Fruit fly (Drosophila melanogaster) whole organism, pupa: ENCODE measurements around the gene wds.

ENCODE experiments used
- CG10348 ChIP-seq: fragments of 200-800 bp; sonication (Bioruptor generic); IDR thresholded peaks from 2 replicates; pipeline ENCODE4 v1.3.6; 2022; ENCODE audit warnings: missing biosample characterization, missing genetic modification characterization
- CG12605 ChIP-seq: fragments of 200-800 bp; sonication (Bioruptor generic); IDR thresholded peaks from 2 replicates; pipeline ENCODE4 v1.3.6; 2022; ENCODE audit warnings: missing biosample characterization, missing genetic modification characterization
- CG13204 ChIP-seq: fragments of 200-800 bp; sonication (Bioruptor generic); optimal IDR thresholded peaks from 2 replicates; lab custom pipeline; 2018; ENCODE audit warnings: missing biosample characterization, mild to moderate bottlenecking, missing genetic modification characterization, moderate library complexity
- CG14655 ChIP-seq: fragments of 200-800 bp; sonication (Bioruptor generic); optimal IDR thresholded peaks from 3 replicates; lab custom pipeline; 2017; ENCODE audit warnings: mild to moderate bottlenecking, missing biosample characterization, missing genetic modification reagents, missing genetic modification characterization
- CG15710 ChIP-seq: fragments of 200-800 bp; sonication (Bioruptor generic); optimal IDR thresholded peaks from 2 replicates; lab custom pipeline; 2018; ENCODE audit warnings: missing biosample characterization, mild to moderate bottlenecking, missing genetic modification characterization, moderate library complexity
- CG17806 ChIP-seq: fragments of 200-800 bp; sonication (Bioruptor generic); optimal IDR thresholded peaks from 2 replicates; lab custom pipeline; 2018; ENCODE audit warnings: missing biosample characterization, mild to moderate bottlenecking, missing genetic modification characterization, moderate library complexity
- CG32121 ChIP-seq: fragments of 200-800 bp; sonication (Bioruptor generic); IDR thresholded peaks from 2 replicates; pipeline ENCODE4 v1.3.6; 2022; ENCODE audit warnings: missing biosample characterization, missing genetic modification characterization
- CG34367 ChIP-seq: fragments of 200-800 bp; sonication (Bioruptor generic); optimal IDR thresholded peaks from 2 replicates; lab custom pipeline; 2018; ENCODE audit warnings: missing biosample characterization, mild to moderate bottlenecking, missing genetic modification characterization
- CG4496 ChIP-seq: fragments of 200-800 bp; sonication (Bioruptor generic); IDR thresholded peaks from 3 replicates; pipeline ENCODE4 v1.3.6; 2022; ENCODE audit warnings: missing biosample characterization, missing genetic modification characterization
- CG8159 ChIP-seq: fragments of 200-800 bp; sonication (Bioruptor generic); optimal IDR thresholded peaks from 3 replicates; lab custom pipeline; 2018; ENCODE audit warnings: missing biosample characterization, mild to moderate bottlenecking, missing genetic modification characterization, moderate library complexity
- CG8301 ChIP-seq: fragments of 200-800 bp; sonication (Bioruptor generic); optimal IDR thresholded peaks from 2 replicates; lab custom pipeline; 2018; ENCODE audit warnings: missing biosample characterization, mild to moderate bottlenecking, missing genetic modification characterization
- CG9948 ChIP-seq: fragments of 200-800 bp; sonication (Bioruptor generic); optimal IDR thresholded peaks from 2 replicates; lab custom pipeline; 2018; ENCODE audit warnings: missing biosample characterization, mild to moderate bottlenecking, missing genetic modification characterization, moderate library complexity
- D1 ChIP-seq: fragments of 200-800 bp; sonication (Bioruptor generic); optimal IDR thresholded peaks from 2 replicates; lab custom pipeline; 2018; ENCODE audit warnings: missing biosample characterization, mild to moderate bottlenecking, missing genetic modification characterization, moderate library complexity
- EcR ChIP-seq: fragments of 200-800 bp; sonication (Bioruptor generic); optimal IDR thresholded peaks from 3 replicates; lab custom pipeline; 2019; ENCODE audit warnings: missing biosample characterization, missing genetic modification characterization, mild to moderate bottlenecking, moderate library complexity, missing genetic modification reagents
- Ets98B ChIP-seq: fragments of 200-800 bp; sonication (Bioruptor generic); IDR thresholded peaks from 2 replicates; pipeline ENCODE4 v1.3.6; 2022; ENCODE audit warnings: missing biosample characterization, missing genetic modification characterization
- Pif1A ChIP-seq: fragments of 200-800 bp; sonication (Bioruptor generic); optimal IDR thresholded peaks from 3 replicates; lab custom pipeline; 2016; ENCODE audit warnings: missing biosample characterization, missing genetic modification characterization
- Pif1B ChIP-seq: fragments of 200-800 bp; sonication (Bioruptor generic); optimal IDR thresholded peaks from 3 replicates; lab custom pipeline; 2016; ENCODE audit warnings: missing biosample characterization, missing genetic modification characterization
- Snoo ChIP-seq: fragments of 200-800 bp; sonication (Bioruptor generic); optimal IDR thresholded peaks from 3 replicates; lab custom pipeline; 2017; ENCODE audit warnings: missing biosample characterization, mild to moderate bottlenecking, missing genetic modification characterization, inconsistent platforms
- fd96Ca ChIP-seq: fragments of 200-800 bp; sonication (Bioruptor generic); IDR thresholded peaks from 3 replicates; pipeline ENCODE4 v1.3.6; 2022; ENCODE audit warnings: missing biosample characterization, missing genetic modification characterization
- rn ChIP-seq: fragments of 200-800 bp; sonication (Bioruptor generic); IDR thresholded peaks from 2 replicates; pipeline ENCODE4 v1.3.6; 2022; ENCODE audit warnings: missing biosample characterization, missing genetic modification characterization

wds gene

DNA sequence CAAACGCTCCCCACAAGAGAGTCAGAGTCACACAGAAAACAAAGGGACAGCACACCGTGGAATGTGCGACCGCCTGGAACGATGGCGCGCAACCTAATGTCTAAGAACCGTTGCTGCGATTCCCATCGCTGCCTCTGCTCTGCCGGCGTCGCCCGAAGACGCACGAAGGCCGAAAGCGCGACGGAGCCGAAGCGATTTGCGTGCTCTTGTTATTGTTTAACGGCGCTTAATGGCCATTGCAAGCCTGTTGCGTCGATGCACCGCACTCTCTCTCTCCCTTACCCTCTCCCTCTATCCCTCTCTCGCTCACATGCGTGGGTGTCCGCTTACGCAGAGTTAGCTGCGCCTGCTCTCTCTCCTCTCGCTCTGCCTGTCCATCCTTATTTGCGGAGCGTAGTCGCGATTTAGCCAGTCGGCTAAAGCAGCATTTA is 40.4 kb upstream of the wds start, which contains the start of gene trol:
Gene trol (minus strand): TSS at position 100 of the 431 bp plus-strand sequence.
- TF ChIP-seq Pif1A (GFP tag; lab: Kevin White, UChicago), result peak; percentile 2
- no peak for TF ChIP-seq CG17806 (tag; lab: Kevin White, UChicago)
- TF ChIP-seq CG15710, result peak; percentile 27
- TF ChIP-seq EcR (GFP tag; lab: Kevin White, UChicago), result peak; percentile 37
- TF ChIP-seq Ets98B, result peak; percentile 43; the same call in 1 of the 2 replicates
- peak; percentile 37; the same call in 1 of the 2 replicates for TF ChIP-seq CG32121
- peak; percentile 84 for TF ChIP-seq CG13204 (GFP tag; lab: Kevin White, UChicago)
- TF ChIP-seq Pif1B (GFP tag; lab: Kevin White, UChicago), result peak; percentile 35
- TF ChIP-seq CG14655 (GFP tag; lab: Kevin White, UChicago), result peak; percentile 31
- peak; percentile 51; the same call in 1 of the 3 replicates for TF ChIP-seq fd96Ca (GFP tag; lab: Robert Waterston, UW)
- TF ChIP-seq CG34367 (tag; lab: Kevin White, UChicago), result no peak
- no peak for TF ChIP-seq CG8159 (tag; lab: Kevin White, UChicago)
- TF ChIP-seq CG4496 (GFP tag; lab: Robert Waterston, UW), result peak; percentile 67

- TF ChIP-seq CG12605 (GFP tag; lab: Robert Waterston, UW) (no peak), CG9948 (tag; lab: Kevin White, UChicago) (no peak), EcR (GFP tag; lab: Kevin White, UChicago) (no peak), CG10348 (no peak), CG8159 (tag; lab: Kevin White, UChicago) (no peak), CG15710 (no peak), Snoo (no peak), CG4496 (GFP tag; lab: Robert Waterston, UW) (no peak)
These were observed 39.5 kb upstream of the wds start for dm6 chrX:2546260-2546659.

DNA sequence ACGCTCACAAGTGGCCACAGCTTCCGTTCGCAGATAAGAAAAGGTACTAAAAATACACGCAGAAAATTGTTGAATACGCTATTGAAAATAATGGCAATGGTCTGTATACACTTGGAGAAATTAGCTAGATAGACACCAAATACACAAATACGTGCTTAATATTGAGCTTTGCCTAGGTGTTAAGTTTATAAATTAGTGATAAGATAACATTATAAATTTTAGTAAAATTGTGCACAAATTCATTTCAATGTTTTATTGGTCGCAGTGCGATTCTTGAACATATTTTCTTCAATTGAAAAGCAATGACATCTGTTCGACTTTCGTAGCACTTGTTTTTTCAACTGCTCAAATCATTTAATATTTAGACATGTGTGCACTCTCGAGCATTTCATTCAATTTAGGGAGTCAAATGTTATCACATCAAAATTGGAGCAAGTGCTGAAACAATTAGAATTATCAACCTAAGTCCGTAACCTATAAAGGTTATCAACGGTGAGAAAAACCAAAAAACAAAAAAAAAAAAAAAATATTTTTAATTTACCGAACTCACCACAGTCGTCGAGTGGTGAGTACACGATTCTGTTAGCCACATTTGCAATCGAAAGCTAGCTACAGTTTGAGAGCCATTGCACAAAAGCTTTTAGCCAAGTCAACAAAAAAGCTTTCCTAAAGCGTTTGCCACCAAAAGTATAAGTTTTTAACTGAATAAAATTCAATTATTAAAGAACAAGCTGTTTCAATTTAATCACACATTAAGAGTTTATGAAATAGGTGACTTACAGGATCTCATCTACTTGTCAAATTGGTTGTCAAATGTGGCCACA is 38.9 kb upstream of the wds start:
- TF ChIP-seq CG15710 (no peak), fd96Ca (GFP tag; lab: Robert Waterston, UW) (no peak)

dm6 chrX:2551906-2552305 is 33.9 kb upstream of the wds start, which contains the start of gene Pdfr:
Pdfr (plus strand) TSS chrX:2552206.
- TF ChIP-seq CG8159 (tag; lab: Kevin White, UChicago), result no peak
- no peak for TF ChIP-seq CG10348
- TF ChIP-seq CG12605 (GFP tag; lab: Robert Waterston, UW), result no peak
- no peak for TF ChIP-seq CG17806 (tag; lab: Kevin White, UChicago)

- TF ChIP-seq Pif1B (GFP tag; lab: Kevin White, UChicago) (no peak), Pif1A (GFP tag; lab: Kevin White, UChicago) (no peak), CG17806 (tag; lab: Kevin White, UChicago) (no peak)
- TF ChIP-seq, all 21 proteins: peak for 0
These were observed 31.9 kb upstream of the wds start for dm6 chrX:2553862-2554261.

dm6 chrX:2580319-2581008 is 5.3 kb upstream of the wds start, which contains the start of the genes Vha36-3 and AANATL7:
Vha36-3 (minus strand) TSS chrX:2580560.
AANATL7 (plus strand) TSS chrX:2580958.
- no peak for TF ChIP-seq rn (GFP tag; lab: Robert Waterston, UW)
- no peak for TF ChIP-seq Pif1B (GFP tag; lab: Kevin White, UChicago)
- TF ChIP-seq EcR (GFP tag; lab: Kevin White, UChicago), result no peak
- no peak for TF ChIP-seq Pif1A (GFP tag; lab: Kevin White, UChicago)
- TF ChIP-seq D1 (tag; lab: Kevin White, UChicago), result no peak
- TF ChIP-seq CG4496 (GFP tag; lab: Robert Waterston, UW), result no peak
- no peak for TF ChIP-seq CG8301 (tag; lab: Kevin White, UChicago)
- no peak for TF ChIP-seq CG8159 (tag; lab: Kevin White, UChicago)
- no peak for TF ChIP-seq CG12605 (GFP tag; lab: Robert Waterston, UW)
- no peak for TF ChIP-seq CG34367 (tag; lab: Kevin White, UChicago)
- no peak for TF ChIP-seq Snoo
